Fruit fly (Drosophila melanogaster) whole organism, embryonic: ENCODE data around the gene PlexA.
A peak's percentile ranks its signal among the peaks of the same experiment; 100 is the strongest.

Experiments used
- CG10267 ChIP-seq: fragments of 200-800 bp; sonication (Bioruptor generic); optimal IDR thresholded peaks from 2 replicates; lab custom pipeline; 2018; ENCODE audit warnings: missing biosample characterization, mild to moderate bottlenecking, missing genetic modification characterization, moderate library complexity
- CG10979 ChIP-seq: fragments of 200-800 bp; sonication (Bioruptor generic); optimal IDR thresholded peaks from 2 replicates; lab custom pipeline; 2018; ENCODE audit warnings: missing biosample characterization, mild to moderate bottlenecking, missing genetic modification characterization, moderate library complexity
- CG12219 ChIP-seq: fragments of 200-800 bp; sonication (Bioruptor generic); optimal IDR thresholded peaks from 3 replicates; lab custom pipeline; 2018; ENCODE audit warnings: missing biosample characterization, mild to moderate bottlenecking, missing genetic modification characterization
- CG13424 ChIP-seq: fragments of 200-800 bp; sonication (Bioruptor generic); optimal IDR thresholded peaks from 2 replicates; lab custom pipeline; 2019; ENCODE audit warnings: missing biosample characterization, mild to moderate bottlenecking, missing genetic modification characterization, moderate library complexity
- CG14667 ChIP-seq: fragments of 200-800 bp; sonication (Bioruptor generic); IDR thresholded peaks from 2 replicates; pipeline ENCODE4 v1.3.6; 2022; ENCODE audit warnings: missing biosample characterization, missing genetic modification characterization
- CG14860 ChIP-seq: fragments of 200-800 bp; sonication (Bioruptor generic); IDR thresholded peaks from 3 replicates; pipeline ENCODE4 v1.3.6; 2022; ENCODE audit warnings: missing biosample characterization, missing genetic modification characterization; ENCODE audit not compliant: partially characterized antibody
- CG15073 ChIP-seq: fragments of 200-800 bp; sonication (Bioruptor generic); optimal IDR thresholded peaks from 2 replicates; lab custom pipeline; 2016; ENCODE audit warnings: missing biosample characterization, missing genetic modification characterization
- CG15601 ChIP-seq: fragments of 200-800 bp; sonication (Bioruptor generic); optimal IDR thresholded peaks from 3 replicates; lab custom pipeline; 2019; ENCODE audit warnings: missing biosample characterization, mild to moderate bottlenecking, missing genetic modification characterization, moderate library complexity
- CG15696 ChIP-seq: fragments of 200-800 bp; sonication (Bioruptor generic); optimal IDR thresholded peaks from 2 replicates; lab custom pipeline; 2019; ENCODE audit warnings: missing biosample characterization, mild to moderate bottlenecking, missing genetic modification characterization, moderate library complexity
- CG17612 ChIP-seq: fragments of 200-800 bp; sonication (Bioruptor generic); IDR thresholded peaks from 2 replicates; pipeline ENCODE4 v1.3.6; 2022; ENCODE audit warnings: missing biosample characterization, missing genetic modification characterization
- CG1792 ChIP-seq: fragments of 200-800 bp; sonication (Bioruptor generic); optimal IDR thresholded peaks from 2 replicates; lab custom pipeline; 2016; ENCODE audit warnings: missing biosample characterization, missing genetic modification characterization
- CG18599 ChIP-seq: fragments of 200-800 bp; sonication (Bioruptor generic); optimal IDR thresholded peaks from 3 replicates; lab custom pipeline; 2017; ENCODE audit warnings: missing biosample characterization, missing genetic modification characterization, mild to moderate bottlenecking, moderate library complexity, missing genetic modification reagents
- CG2678 ChIP-seq: fragments of 200-800 bp; sonication (Bioruptor generic); optimal IDR thresholded peaks from 3 replicates; lab custom pipeline; 2019; ENCODE audit warnings: missing biosample characterization, mild to moderate bottlenecking, missing genetic modification characterization, moderate library complexity
- CG3163 ChIP-seq: fragments of 200-800 bp; sonication (Bioruptor generic); optimal IDR thresholded peaks from 3 replicates; lab custom pipeline; 2016; ENCODE audit warnings: missing biosample characterization, missing genetic modification characterization
- CG42726 ChIP-seq: fragments of 200-800 bp; sonication (Bioruptor generic); IDR thresholded peaks from 2 replicates; pipeline ENCODE4 v1.3.6; 2022; ENCODE audit warnings: missing biosample characterization, missing genetic modification characterization; ENCODE audit not compliant: partially characterized antibody
- CG5180 ChIP-seq: fragments of 200-800 bp; sonication (Bioruptor generic); optimal IDR thresholded peaks from 3 replicates; lab custom pipeline; 2017; ENCODE audit warnings: missing biosample characterization, missing genetic modification characterization, mild to moderate bottlenecking, moderate library complexity, missing genetic modification reagents
- CG7745 ChIP-seq: fragments of 200-800 bp; sonication (Bioruptor generic); optimal IDR thresholded peaks from 2 replicates; lab custom pipeline; 2018; ENCODE audit warnings: missing biosample characterization, mild to moderate bottlenecking, missing genetic modification characterization, moderate library complexity
- CG8089 ChIP-seq: fragments of 200-800 bp; sonication (Bioruptor generic); optimal IDR thresholded peaks from 3 replicates; lab custom pipeline; 2016; ENCODE audit warnings: missing biosample characterization, missing genetic modification characterization
- CTCF ChIP-seq: fragments of 200-800 bp; sonication (Bioruptor generic); optimal IDR thresholded peaks from 2 replicates; lab custom pipeline; 2017; ENCODE audit warnings: missing biosample characterization, mild to moderate bottlenecking, missing genetic modification characterization, moderate library complexity
- CoRest ChIP-seq: fragments of 200-800 bp; sonication (Bioruptor generic); optimal IDR thresholded peaks from 3 replicates; lab custom pipeline; 2018; ENCODE audit warnings: missing biosample characterization, mild to moderate bottlenecking, missing genetic modification characterization, moderate library complexity
- Dll ChIP-seq: fragments of 200-800 bp; sonication (Bioruptor generic); IDR thresholded peaks from 4 replicates; pipeline ENCODE4 v1.3.6; 2022; ENCODE audit warnings: missing biosample characterization, missing genetic modification characterization; ENCODE audit not compliant: partially characterized antibody
- Hand ChIP-seq: fragments of 200-800 bp; sonication (Bioruptor generic); optimal IDR thresholded peaks from 2 replicates; lab custom pipeline; 2017; ENCODE audit warnings: mild to moderate bottlenecking, missing biosample characterization, missing genetic modification reagents, missing genetic modification characterization
- MESR4 ChIP-seq: fragments of 200-800 bp; sonication (Bioruptor generic); optimal IDR thresholded peaks from 2 replicates; lab custom pipeline; 2018; ENCODE audit warnings: missing biosample characterization, mild to moderate bottlenecking, missing genetic modification characterization, moderate library complexity
- Max ChIP-seq: fragments of 200-800 bp; sonication (Bioruptor generic); optimal IDR thresholded peaks from 2 replicates; lab custom pipeline; 2016; ENCODE audit warnings: missing biosample characterization, mild to moderate bottlenecking, missing genetic modification characterization
- NFAT ChIP-seq: fragments of 200-800 bp; sonication (Bioruptor generic); IDR thresholded peaks from 2 replicates; pipeline ENCODE4 v1.3.6; 2022; ENCODE audit warnings: missing biosample characterization, missing genetic modification characterization
- Oaz ChIP-seq: fragments of 200-800 bp; sonication (Bioruptor generic); IDR thresholded peaks from 2 replicates; pipeline ENCODE4 v1.3.6; 2022; ENCODE audit warnings: missing biosample characterization, missing genetic modification characterization
- Opbp ChIP-seq: fragments of 200-800 bp; sonication (Bioruptor generic); IDR thresholded peaks from 3 replicates; pipeline ENCODE4 v1.3.6; 2022; ENCODE audit warnings: missing biosample characterization, missing genetic modification characterization; ENCODE audit not compliant: partially characterized antibody
- Rfx ChIP-seq: fragments of 200-800 bp; sonication (Bioruptor generic); IDR thresholded peaks from 2 replicates; pipeline ENCODE4 v1.3.6; 2022; ENCODE audit warnings: missing biosample characterization, missing genetic modification characterization
- YL-1 ChIP-seq: fragments of 200-800 bp; sonication (Bioruptor generic); optimal IDR thresholded peaks from 3 replicates; lab custom pipeline; 2017; ENCODE audit warnings: missing biosample characterization, mild to moderate bottlenecking, missing genetic modification characterization
- cad ChIP-seq: fragments of >200 bp; optimal IDR thresholded peaks from 2 replicates; lab custom pipeline; 2017; ENCODE audit warnings: missing biosample characterization, missing genetic modification characterization
- cas ChIP-seq: fragments of 200-800 bp; sonication (Bioruptor generic); IDR thresholded peaks from 2 replicates; pipeline ENCODE4 v1.3.6; 2022; ENCODE audit warnings: missing biosample characterization, missing genetic modification characterization
- crol ChIP-seq: fragments of 200-800 bp; sonication (Bioruptor generic); IDR thresholded peaks from 2 replicates; pipeline ENCODE4 v1.3.6; 2022; ENCODE audit warnings: missing biosample characterization, missing genetic modification characterization
- da ChIP-seq: fragments of 200-800 bp; sonication (Bioruptor generic); optimal IDR thresholded peaks from 2 replicates; lab custom pipeline; 2016; ENCODE audit warnings: missing biosample characterization, missing genetic modification characterization
- disco-r ChIP-seq: fragments of 200-800 bp; sonication (Bioruptor generic); optimal IDR thresholded peaks from 2 replicates; lab custom pipeline; 2016; ENCODE audit warnings: missing biosample characterization, missing genetic modification characterization
- dmrt11E ChIP-seq: fragments of 200-800 bp; sonication (Bioruptor generic); optimal IDR thresholded peaks from 3 replicates; lab custom pipeline; 2018; ENCODE audit warnings: missing biosample characterization, mild to moderate bottlenecking, missing genetic modification characterization, moderate library complexity
- ems ChIP-seq: fragments of 200-800 bp; sonication (Bioruptor generic); optimal IDR thresholded peaks from 3 replicates; lab custom pipeline; 2016; ENCODE audit warnings: missing biosample characterization, missing genetic modification characterization
- ewg ChIP-seq: fragments of 200-800 bp; sonication (Bioruptor generic); optimal IDR thresholded peaks from 3 replicates; lab custom pipeline; 2017; ENCODE audit warnings: mild to moderate bottlenecking, missing biosample characterization, missing genetic modification reagents, missing genetic modification characterization
- fru ChIP-seq: fragments of >200 bp; optimal IDR thresholded peaks from 2 replicates; lab custom pipeline; 2017
- gro ChIP-seq: fragments of 200-800 bp; sonication (Bioruptor generic); optimal IDR thresholded peaks from 2 replicates; lab custom pipeline; 2016; ENCODE audit warnings: missing biosample characterization, missing genetic modification characterization
- hbn ChIP-seq: fragments of 200-800 bp; sonication (Bioruptor generic); IDR thresholded peaks from 2 replicates; pipeline ENCODE4 v1.3.6; 2022; ENCODE audit warnings: missing biosample characterization, missing genetic modification characterization; ENCODE audit not compliant: partially characterized antibody
- hth ChIP-seq: fragments of >200 bp; optimal IDR thresholded peaks from 2 replicates; lab custom pipeline; 2017; ENCODE audit warnings: inconsistent platforms
- ken ChIP-seq: fragments of 200-800 bp; sonication (Bioruptor generic); IDR thresholded peaks from 3 replicates; pipeline ENCODE4 v1.3.6; 2022; ENCODE audit warnings: missing biosample characterization, missing genetic modification characterization
- lilli ChIP-seq: fragments of 200-800 bp; sonication (Bioruptor generic); optimal IDR thresholded peaks from 3 replicates; lab custom pipeline; 2016; ENCODE audit warnings: missing biosample characterization, missing genetic modification characterization
- oc ChIP-seq: fragments of 200-800 bp; sonication (Bioruptor generic); optimal IDR thresholded peaks from 2 replicates; lab custom pipeline; 2018; ENCODE audit warnings: missing biosample characterization, mild to moderate bottlenecking, missing genetic modification characterization, moderate library complexity
- pnt ChIP-seq: fragments of 200-800 bp; sonication (Bioruptor generic); optimal IDR thresholded peaks from 3 replicates; lab custom pipeline; 2016; ENCODE audit warnings: missing biosample characterization, missing genetic modification characterization
- ro ChIP-seq: fragments of 200-800 bp; sonication (Bioruptor generic); IDR thresholded peaks from 2 replicates; pipeline ENCODE4 v1.3.6; 2022; ENCODE audit warnings: missing biosample characterization, missing genetic modification characterization
- slbo ChIP-seq: fragments of 200-800 bp; sonication (Bioruptor generic); IDR thresholded peaks from 2 replicates; pipeline ENCODE4 v1.3.6; 2022; ENCODE audit warnings: missing biosample characterization, missing genetic modification characterization
- tup ChIP-seq: fragments of 200-800 bp; sonication (Bioruptor generic); optimal IDR thresholded peaks from 2 replicates; lab custom pipeline; 2016; ENCODE audit warnings: missing biosample characterization, mild to moderate bottlenecking, missing genetic modification characterization, moderate library complexity
- wek ChIP-seq: fragments of 200-800 bp; sonication (Bioruptor generic); optimal IDR thresholded peaks from 3 replicates; lab custom pipeline; 2018; ENCODE audit warnings: missing biosample characterization, mild to moderate bottlenecking, missing genetic modification characterization, moderate library complexity
- wor ChIP-seq: fragments of 200-800 bp; sonication (Bioruptor generic); IDR thresholded peaks from 2 replicates; pipeline ENCODE4 v1.3.6; 2022; ENCODE audit warnings: missing biosample characterization, missing genetic modification characterization
- z ChIP-seq: fragments of 200-800 bp; sonication (Bioruptor generic); IDR thresholded peaks from 3 replicates; pipeline ENCODE4 v1.3.6; 2022; ENCODE audit warnings: missing biosample characterization, missing genetic modification characterization

PlexA gene

dm6 chr4:982791-983407 lies 44.0 kb downstream of the PlexA start (continued):
- peak; percentile 64 for TF ChIP-seq wor (GFP tag; lab: Robert Waterston, UW)
- TF ChIP-seq CG15073 = peak; percentile 3
- peak; percentile 57 for TF ChIP-seq disco-r
- TF ChIP-seq crol (GFP tag; lab: Robert Waterston, UW) = no peak
- peak; percentile 61 for TF ChIP-seq Hand (GFP tag; lab: Kevin White, UChicago)
- TF ChIP-seq CG7745 = no peak
- no peak for TF ChIP-seq MESR4 (GFP tag; lab: Kevin White, UChicago)
- no peak for TF ChIP-seq Opbp
- TF ChIP-seq YL-1 = no peak
- TF ChIP-seq cad (GFP tag; lab: Kevin White, UChicago) = no peak
- TF ChIP-seq cas (GFP tag; lab: Robert Waterston, UW) = no peak
- no peak for TF ChIP-seq CG14667 (GFP tag; lab: Robert Waterston, UW)
- no peak for TF ChIP-seq wek
- peak; percentile 69 for TF ChIP-seq lilli (GFP tag; lab: Kevin White, UChicago)
- no peak for TF ChIP-seq NFAT (GFP tag; lab: Robert Waterston, UW)
- no peak for TF ChIP-seq CG5180 (GFP tag; lab: Kevin White, UChicago)
- TF ChIP-seq CG8089 = peak; percentile 73
- peak; percentile 36 for TF ChIP-seq CTCF
- TF ChIP-seq CG14860 = no peak
- TF ChIP-seq oc (tag; lab: Kevin White, UChicago) = peak; percentile 86
- TF ChIP-seq CG2678 (tag; lab: Kevin White, UChicago) = no peak
- TF ChIP-seq da = peak; percentile 55
- peak; percentile 47 for TF ChIP-seq ems (GFP tag; lab: Kevin White, UChicago)
- peak; percentile 78 for TF ChIP-seq CG10267 (tag; lab: Kevin White, UChicago)
- no peak for TF ChIP-seq hbn (GFP tag; lab: Robert Waterston, UW)
- TF ChIP-seq fru (lab: Kevin White, UChicago) = no peak
- TF ChIP-seq gro = peak; percentile 10
- peak; percentile 85 for TF ChIP-seq CG10979 (tag; lab: Kevin White, UChicago)
- TF ChIP-seq CG15696 = no peak
- peak; percentile 65 for TF ChIP-seq CG1792 (GFP tag; lab: Kevin White, UChicago)
- peak; percentile 70 for TF ChIP-seq dmrt11E (tag; lab: Kevin White, UChicago)
- TF ChIP-seq Dll (GFP tag; lab: Robert Waterston, UW) = 0 out of 4 replicates have a peak, but pooled peaks have one; percentile 12
- no peak for TF ChIP-seq CG42726 (GFP tag; lab: Robert Waterston, UW)
- peak; percentile 59 for TF ChIP-seq CG12219 (GFP tag; lab: Kevin White, UChicago)
- TF ChIP-seq CG15601 = peak; percentile 78
- no peak for TF ChIP-seq ken (GFP tag; lab: Robert Waterston, UW)
- peak; percentile 53 for TF ChIP-seq ewg (GFP tag; lab: Kevin White, UChicago)
- peak; percentile 54 for TF ChIP-seq CoRest (tag; lab: Kevin White, UChicago)
- peak; percentile 66 for TF ChIP-seq pnt (GFP tag; lab: Kevin White, UChicago)
- no peak; the same call in 1 of the 2 replicates for TF ChIP-seq ro (GFP tag; lab: Robert Waterston, UW)
- TF ChIP-seq CG13424 (tag; lab: Kevin White, UChicago) = peak; percentile 62
- peak; percentile 51 for TF ChIP-seq CG3163 (GFP tag; lab: Kevin White, UChicago)
- no peak for TF ChIP-seq CG17612 (GFP tag; lab: Robert Waterston, UW)
- 0 out of 3 replicates have a peak, but pooled peaks have one; percentile 22 for TF ChIP-seq z
- peak; percentile 47 for TF ChIP-seq Max (GFP tag; lab: Kevin White, UChicago)
- TF ChIP-seq CG18599 (GFP tag; lab: Kevin White, UChicago) = peak; percentile 88
- TF ChIP-seq hth (lab: Kevin White, UChicago) = no peak
- no peak for TF ChIP-seq Oaz (GFP tag; lab: Robert Waterston, UW)
- no peak for TF ChIP-seq Rfx (GFP tag; lab: Robert Waterston, UW)
- TF ChIP-seq slbo (GFP tag; lab: Robert Waterston, UW) = no peak
- peak; percentile 49 for TF ChIP-seq tup (GFP tag; lab: Kevin White, UChicago)
